Fruit fly (Drosophila melanogaster): ENCODE results near the gene CG13901.

CG13901 gene

DNA sequence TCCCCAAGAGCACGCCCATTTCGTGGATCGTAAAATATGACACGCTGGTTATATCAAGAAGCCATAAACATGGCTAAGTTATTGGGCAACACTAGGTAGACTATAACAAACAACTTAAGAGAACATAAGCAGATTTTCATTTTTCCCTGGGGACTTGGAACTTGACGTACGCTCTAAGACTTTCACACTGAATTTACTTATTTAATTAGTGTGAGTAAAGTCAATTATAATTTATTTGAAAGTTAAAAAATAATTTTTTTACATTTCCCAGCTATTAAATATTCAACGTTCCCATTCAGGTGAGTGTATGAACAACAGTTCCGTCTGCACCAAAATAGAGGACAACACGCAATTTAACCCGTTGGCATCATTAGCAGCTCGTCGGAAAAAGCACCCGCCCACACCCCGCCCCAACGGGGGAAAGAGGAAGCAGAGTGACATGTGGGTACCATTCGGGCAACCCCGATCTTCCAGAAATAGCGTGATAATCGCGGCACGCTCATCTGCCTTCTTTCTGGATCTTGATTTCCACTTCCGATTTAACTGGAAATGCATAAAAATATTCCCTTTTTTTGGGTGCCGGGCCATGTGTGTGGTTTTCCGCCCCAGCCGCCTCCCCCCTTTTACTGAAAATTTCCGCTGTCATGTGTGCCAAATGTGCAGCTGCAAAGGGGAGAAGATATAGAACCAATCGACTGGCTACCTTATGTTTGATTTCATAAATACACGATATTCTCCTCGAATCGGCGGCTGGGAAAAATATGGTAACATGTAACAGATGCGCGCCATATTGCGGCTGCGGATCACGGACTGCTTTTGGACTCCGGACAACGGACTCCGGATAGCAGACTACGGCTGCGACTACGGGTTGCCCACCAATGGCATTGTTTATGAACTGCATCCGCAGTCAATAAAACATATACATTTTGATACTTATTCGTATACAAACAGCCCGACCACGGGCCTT, 22.1 kb downstream of the CG13901 start (continued):
- TF ChIP-seq Side (GFP tag; optimal IDR thresholded peaks at IDR 0.05) (no peak), Neu2 (GFP tag; optimal IDR thresholded peaks at IDR 0.05; ENCODE audit: borderline replicate concordance) (no peak), CG9215 (GFP tag; IDR thresholded peaks at IDR 0.05) (peak; percentile 45; the same call in 1 of the 2 replicates), Dek (tag; optimal IDR thresholded peaks at IDR 0.05) (peak; percentile 14), sug (tag; optimal IDR thresholded peaks at IDR 0.05) (peak; percentile 9), CG9932 (GFP tag; IDR thresholded peaks at IDR 0.05) (peak; percentile 55; the same call in 1 of the 2 replicates), CG7271 (tag; optimal IDR thresholded peaks at IDR 0.05) (no peak), CG3847 (GFP tag; IDR thresholded peaks at IDR 0.05) (peak; percentile 56), maf-S (GFP tag; optimal IDR thresholded peaks at IDR 0.05) (no peak), Ets97D (GFP tag; optimal IDR thresholded peaks at IDR 0.05) (no peak), CG5953 (GFP tag; IDR thresholded peaks at IDR 0.05) (no peak), unpg (GFP tag; optimal IDR thresholded peaks at IDR 0.05) (no peak), Dbx (GFP tag; IDR thresholded peaks at IDR 0.05) (no peak), Hr39 (optimal IDR thresholded peaks at IDR 0.05) (no peak), Atf-2 (GFP tag; optimal IDR thresholded peaks at IDR 0.05) (no peak), tin (GFP tag; optimal IDR thresholded peaks at IDR 0.05) (no peak), CG9876 (GFP tag; optimal IDR thresholded peaks at IDR 0.05) (no peak), zen2 (GFP tag; IDR thresholded peaks at IDR 0.05; ENCODE audit: partially characterized antibody) (no peak), CG18476 (GFP tag; optimal IDR thresholded peaks at IDR 0.05) (no peak), Nf-YB (GFP tag; optimal IDR thresholded peaks at IDR 0.05) (no peak), CG3163 (GFP tag; optimal IDR thresholded peaks at IDR 0.05) (no peak), CG8290 (GFP tag; optimal IDR thresholded peaks at IDR 0.05) (no peak), CG8290 (tag; optimal IDR thresholded peaks at IDR 0.05) (no peak), Tbp (GFP tag; optimal IDR thresholded peaks at IDR 0.05) (no peak), grau (tag; optimal IDR thresholded peaks at IDR 0.05) (peak; percentile 54), Sin3A (optimal IDR thresholded peaks at IDR 0.05) (no peak), hbn (GFP tag; IDR thresholded peaks at IDR 0.05; ENCODE audit: partially characterized antibody) (no peak), Elba2 (GFP tag; optimal IDR thresholded peaks at IDR 0.05) (no peak), Fer2 (tag; optimal IDR thresholded peaks at IDR 0.05) (no peak), kah (GFP tag; optimal IDR thresholded peaks at IDR 0.05) (no peak), rib (GFP tag; IDR thresholded peaks at IDR 0.05) (no peak), en (GFP tag; optimal IDR thresholded peaks at IDR 0.05) (no peak), Nf-YC (tag; optimal IDR thresholded peaks at IDR 0.05) (peak; percentile 12), pita (GFP tag; optimal IDR thresholded peaks at IDR 0.05) (no peak), CG6791 (GFP tag; IDR thresholded peaks at IDR 0.05; ENCODE audit: partially characterized antibody) (no peak), MBD-R2 (GFP tag; IDR thresholded peaks at IDR 0.05) (peak; percentile 26; the same call in 1 of the 2 replicates), CG13296 (GFP tag; optimal IDR thresholded peaks at IDR 0.05) (no peak), CG1603 (tag; optimal IDR thresholded peaks at IDR 0.05) (no peak), Fer3 (tag; optimal IDR thresholded peaks at IDR 0.05) (peak; percentile 4), C15 (GFP tag; IDR thresholded peaks at IDR 0.05) (no peak), CG2116 (GFP tag; optimal IDR thresholded peaks at IDR 0.05) (no peak), eyg (GFP tag; optimal IDR thresholded peaks at IDR 0.05) (no peak), Gug (GFP tag; IDR thresholded peaks at IDR 0.05) (no peak), E2f1 (GFP tag; IDR thresholded peaks at IDR 0.05) (peak; percentile 63), disco-r (GFP tag; optimal IDR thresholded peaks at IDR 0.05) (no peak), CG15601 (tag; optimal IDR thresholded peaks at IDR 0.05) (peak; percentile 31), Dref (GFP tag; IDR thresholded peaks at IDR 0.05) (no peak), CG12104 (GFP tag; optimal IDR thresholded peaks at IDR 0.05) (no peak), stwl (tag; optimal IDR thresholded peaks at IDR 0.05) (no peak), CG4360 (GFP tag; IDR thresholded peaks at IDR 0.05) (no peak), aop (GFP tag; IDR thresholded peaks at IDR 0.05) (peak; percentile 17; the same call in 1 of the 2 replicates)

Data from whole organism, embryonic.